Fruit fly (Drosophila melanogaster): Measurements from ENCODE around the gene CG33658.

dm6 chr3R:24799503-24799902 lies 41.5 kb downstream of the CG33658 start, which contains the start of gene Ude:
- TF ChIP-seq Sox14 (GFP tag; optimal IDR thresholded peaks at IDR 0.05): no peak
- TF ChIP-seq CG16779 (tag; optimal IDR thresholded peaks at IDR 0.05): no peak
- no peak for TF ChIP-seq CG6163 (GFP tag; IDR thresholded peaks at IDR 0.05)
- no peak for TF ChIP-seq CG11902 (GFP tag; optimal IDR thresholded peaks at IDR 0.05)
- TF ChIP-seq Ets96B (tag; optimal IDR thresholded peaks at IDR 0.05): no peak
- no peak for TF ChIP-seq Gug (GFP tag; IDR thresholded peaks at IDR 0.05)
- TF ChIP-seq CG3919 (GFP tag; optimal IDR thresholded peaks at IDR 0.05): no peak
- no peak for TF ChIP-seq CG31627 (GFP tag; optimal IDR thresholded peaks at IDR 0.05)
- no peak for TF ChIP-seq CG6792 (GFP tag; optimal IDR thresholded peaks at IDR 0.05)
- no peak for TF ChIP-seq CG8319 (GFP tag; optimal IDR thresholded peaks at IDR 0.05)
- no peak for TF ChIP-seq achi (GFP tag; optimal IDR thresholded peaks at IDR 0.05)

Measured in whole organism, prepupa.